Worm (Caenorhabditis elegans) whole organism, young adult: ENCODE data around the gene tsfm-1.

ENCODE experiments used
- B0019.2 ChIP-seq: fragments of 200-800 bp; sonication (Bioruptor generic); conservative IDR thresholded peaks from 2 replicates; pipeline ENCODE4 v1.3.6; 2022; ENCODE audit warnings: missing genetic modification reagents, missing genetic modification characterization, missing compliant biosample characterization
- B0035.1 ChIP-seq: sonication (generic microtip); optimal IDR thresholded peaks from 2 replicates; lab custom pipeline; 2016; ENCODE audit warnings: missing genetic modification characterization, mild to moderate bottlenecking, missing compliant biosample characterization, missing genotype, missing genetic modification reagents
- B0261.1 ChIP-seq: sonication (generic microtip); optimal IDR thresholded peaks from 2 replicates; lab custom pipeline; 2016; ENCODE audit warnings: mild to moderate bottlenecking, missing genetic modification characterization, moderate library complexity, missing compliant biosample characterization
- B0336.3 ChIP-seq: fragments of 200-800 bp; sonication (Bioruptor generic); IDR thresholded peaks from 2 replicates; pipeline ENCODE4 v1.3.6; 2022; ENCODE audit warnings: missing genetic modification characterization, missing compliant biosample characterization
- C17E4.6 ChIP-seq: fragments of 200-800 bp; sonication (Bioruptor generic); IDR thresholded peaks from 2 replicates; pipeline ENCODE4 v1.3.6; 2022; ENCODE audit warnings: missing genetic modification reagents, missing genetic modification characterization, missing compliant biosample characterization
- D2030.7 ChIP-seq: fragments of 200-800 bp; sonication (Bioruptor generic); IDR thresholded peaks from 2 replicates; pipeline ENCODE4 v1.3.6; 2022; ENCODE audit warnings: missing genetic modification reagents, missing genetic modification characterization, missing compliant biosample characterization
- F10E7.11 ChIP-seq: sonication (generic microtip); optimal IDR thresholded peaks from 2 replicates; lab custom pipeline; 2017; ENCODE audit warnings: mild to moderate bottlenecking, missing genetic modification characterization, moderate library complexity, missing compliant biosample characterization
- F23B12.7 ChIP-seq: sonication (generic microtip); optimal IDR thresholded peaks from 2 replicates; lab custom pipeline; 2017; ENCODE audit warnings: missing genetic modification characterization, mild to moderate bottlenecking, missing compliant biosample characterization, antibody characterized with exemption, moderate library complexity; ENCODE audit not compliant: insufficient read depth
- F37B4.10 ChIP-seq: fragments of 200-800 bp; sonication (Bioruptor generic); IDR thresholded peaks from 2 replicates; pipeline ENCODE4 v1.3.6; 2022; ENCODE audit warnings: missing genetic modification characterization, missing compliant biosample characterization
- F52B5.7 ChIP-seq: sonication (generic microtip); optimal IDR thresholded peaks from 2 replicates; lab custom pipeline; 2016; ENCODE audit warnings: mild to moderate bottlenecking, missing genetic modification characterization, missing compliant biosample characterization
- K11D2.4 ChIP-seq: fragments of 200-800 bp; sonication (Bioruptor generic); IDR thresholded peaks from 2 replicates; pipeline ENCODE4 v1.3.6; 2022; ENCODE audit warnings: missing genetic modification reagents, missing genetic modification characterization, missing compliant biosample characterization
- Y53G8AR.9 ChIP-seq: fragments of 200-800 bp; sonication (Bioruptor generic); conservative IDR thresholded peaks from 2 replicates; pipeline ENCODE4 v1.3.6; 2022; ENCODE audit warnings: missing genetic modification reagents, missing genetic modification characterization, missing compliant biosample characterization
- Y95B8A.8 ChIP-seq: fragments of 200-800 bp; sonication (Bioruptor generic); IDR thresholded peaks from 2 replicates; pipeline ENCODE4 v1.3.6; 2022; ENCODE audit warnings: missing genetic modification reagents, missing genetic modification characterization, missing compliant biosample characterization
- ZK185.1 ChIP-seq: sonication (generic microtip); optimal IDR thresholded peaks from 2 replicates; lab custom pipeline; 2016; ENCODE audit warnings: mild to moderate bottlenecking, missing genetic modification characterization, missing compliant biosample characterization; ENCODE audit not compliant: poor library complexity, severe bottlenecking
- ama-1 ChIP-seq, 3 experiments: fragments of 150-350 bp in 1 of 3; sonication (generic microtip) in 2 of 3; optimal IDR thresholded peaks; 2 replicates each; lab custom pipeline; 2014 to 2018; ENCODE audit warnings: missing biosample characterization in 2 of 3, missing genetic modification characterization in 2 of 3, missing genetic modification reagents in 2 of 3
- athp-1 ChIP-seq: sonication (generic microtip); optimal IDR thresholded peaks from 2 replicates; lab custom pipeline; 2017; ENCODE audit warnings: mild to moderate bottlenecking, missing genetic modification characterization, missing compliant biosample characterization
- attf-3 ChIP-seq: fragments of 200-800 bp; sonication (Bioruptor generic); conservative IDR thresholded peaks from 2 replicates; pipeline ENCODE4 v1.3.6; 2022; ENCODE audit warnings: missing genetic modification reagents, missing genetic modification characterization, missing compliant biosample characterization
- attf-6 ChIP-seq: fragments of 200-800 bp; sonication (Bioruptor generic); IDR thresholded peaks from 2 replicates; pipeline ENCODE4 v1.3.6; 2022; ENCODE audit warnings: missing genetic modification reagents, missing genetic modification characterization, missing compliant biosample characterization
- ccch-3 ChIP-seq: fragments of 200-800 bp; sonication (Bioruptor generic); optimal IDR thresholded peaks from 2 replicates; lab custom pipeline; 2018; ENCODE audit warnings: mild to moderate bottlenecking, missing genetic modification characterization, missing compliant biosample characterization
- ceh-58 ChIP-seq: fragments of 200-800 bp; sonication (Bioruptor generic); IDR thresholded peaks from 2 replicates; pipeline ENCODE4 v1.3.6; 2022; ENCODE audit warnings: missing genetic modification characterization, missing compliant biosample characterization
- die-1 ChIP-seq: sonication (generic microtip); optimal IDR thresholded peaks from 2 replicates; lab custom pipeline; 2016; ENCODE audit warnings: missing genotype, mild to moderate bottlenecking, missing genetic modification characterization, missing compliant biosample characterization
- efl-1 ChIP-seq: fragments of 150-350 bp; optimal IDR thresholded peaks from 2 replicates; lab custom pipeline; 2014; ENCODE audit warnings: missing biosample characterization, missing genetic modification reagents, missing genetic modification characterization
- egl-44 ChIP-seq: fragments of 200-800 bp; sonication (Bioruptor generic); IDR thresholded peaks from 2 replicates; pipeline ENCODE4 v1.3.6; 2022; ENCODE audit warnings: missing genetic modification reagents, missing genetic modification characterization, missing compliant biosample characterization
- egrh-3 ChIP-seq: fragments of 200-800 bp; sonication (Bioruptor generic); IDR thresholded peaks from 2 replicates; pipeline ENCODE4 v1.3.6; 2022; ENCODE audit warnings: missing genetic modification reagents, missing genetic modification characterization, missing compliant biosample characterization
- fkh-3 ChIP-seq: sonication (generic microtip); optimal IDR thresholded peaks from 2 replicates; lab custom pipeline; 2016; ENCODE audit warnings: mild to moderate bottlenecking, missing genetic modification characterization, missing compliant biosample characterization
- him-1 ChIP-seq: sonication (generic microtip); optimal IDR thresholded peaks from 2 replicates; lab custom pipeline; 2016; ENCODE audit warnings: missing genotype, missing genetic modification reagents, missing genetic modification characterization, missing compliant biosample characterization
- hlh-26 ChIP-seq: fragments of 200-800 bp; sonication (Bioruptor generic); conservative IDR thresholded peaks from 2 replicates; pipeline ENCODE4 v1.3.6; 2022; ENCODE audit warnings: missing genetic modification reagents, missing genetic modification characterization, missing compliant biosample characterization
- hmg-20 ChIP-seq: fragments of 200-800 bp; sonication (Bioruptor generic); IDR thresholded peaks from 2 replicates; pipeline ENCODE4 v1.3.6; 2022; ENCODE audit warnings: missing genetic modification reagents, missing genetic modification characterization, missing compliant biosample characterization
- lag-1 ChIP-seq: fragments of 200-800 bp; sonication (Bioruptor generic); IDR thresholded peaks from 2 replicates; pipeline ENCODE4 v1.3.6; 2022; ENCODE audit warnings: missing genetic modification reagents, missing genetic modification characterization, missing compliant biosample characterization
- let-526 ChIP-seq: fragments of 200-800 bp; sonication (Bioruptor generic); IDR thresholded peaks from 2 replicates; pipeline ENCODE4 v1.3.6; 2022; ENCODE audit warnings: missing genetic modification reagents, missing genetic modification characterization, missing compliant biosample characterization
- let-607 ChIP-seq, 2 experiments: fragments of 200-800 bp in 1 of 2; sonication (Bioruptor generic) in 1 of 2; sonication (generic microtip) in 1 of 2; optimal IDR thresholded peaks; 2 replicates each; lab custom pipeline; 2016 to 2018; ENCODE audit warnings: mild to moderate bottlenecking in 2 of 2, missing compliant biosample characterization in 2 of 2, missing genetic modification characterization in 2 of 2, moderate library complexity in 2 of 2, missing genotype in 1 of 2
- lin-26 ChIP-seq: fragments of 200-800 bp; sonication (Bioruptor generic); IDR thresholded peaks from 2 replicates; pipeline ENCODE4 v1.3.6; 2022; ENCODE audit warnings: missing genetic modification reagents, missing genetic modification characterization, missing compliant biosample characterization
- lir-1 ChIP-seq: fragments of 200-800 bp; sonication (Bioruptor generic); conservative IDR thresholded peaks from 2 replicates; pipeline ENCODE4 v1.3.6; 2022; ENCODE audit warnings: missing genetic modification reagents, missing genetic modification characterization, missing compliant biosample characterization
- madf-10 ChIP-seq: sonication (generic microtip); optimal IDR thresholded peaks from 2 replicates; lab custom pipeline; 2016; ENCODE audit warnings: mild to moderate bottlenecking, missing genetic modification characterization, missing compliant biosample characterization
- madf-8 ChIP-seq: fragments of 200-800 bp; sonication (Bioruptor generic); conservative IDR thresholded peaks from 2 replicates; pipeline ENCODE4 v1.3.6; 2022; ENCODE audit warnings: missing genetic modification reagents, missing genetic modification characterization, missing compliant biosample characterization
- nhr-120 ChIP-seq: fragments of 200-800 bp; sonication (Bioruptor generic); IDR thresholded peaks from 2 replicates; pipeline ENCODE4 v1.3.6; 2022; ENCODE audit warnings: missing genetic modification characterization, missing compliant biosample characterization
- nhr-27 ChIP-seq: fragments of 200-800 bp; sonication (Bioruptor generic); optimal IDR thresholded peaks from 2 replicates; lab custom pipeline; 2018; ENCODE audit warnings: mild to moderate bottlenecking, missing genetic modification characterization, moderate library complexity, missing compliant biosample characterization
- pbrm-1 ChIP-seq: fragments of 200-800 bp; sonication (Bioruptor generic); IDR thresholded peaks from 2 replicates; pipeline ENCODE4 v1.3.6; 2022; ENCODE audit warnings: missing genetic modification reagents, missing genetic modification characterization, missing compliant biosample characterization
- rec-8 ChIP-seq, 2 experiments: sonication (generic microtip); optimal IDR thresholded peaks; 2 replicates each; lab custom pipeline; 2016; ENCODE audit warnings: mild to moderate bottlenecking in 2 of 2, missing genetic modification characterization in 2 of 2, missing genetic modification reagents in 2 of 2, missing genotype in 2 of 2, missing biosample characterization in 1 of 2, missing compliant biosample characterization in 1 of 2, moderate library complexity in 1 of 2
- sdz-38 ChIP-seq: sonication (generic microtip); optimal IDR thresholded peaks from 2 replicates; lab custom pipeline; 2016; ENCODE audit warnings: missing genotype, missing genetic modification characterization, missing compliant biosample characterization
- snpc-4 ChIP-seq, 5 experiments: fragments of 150-350 bp in 1 of 5; sonication (generic microtip) in 4 of 5; optimal IDR thresholded peaks; 2 replicates each; lab custom pipeline; 2014 to 2018; ENCODE audit warnings: missing genetic modification characterization in 5 of 5, missing biosample characterization in 3 of 5, antibody characterized with exemption in 2 of 5, mild to moderate bottlenecking in 2 of 5, missing compliant biosample characterization in 2 of 5, missing genotype in 2 of 5, moderate library complexity in 2 of 5, missing genetic modification reagents in 1 of 5
- tbp1 ChIP-seq: fragments of 200-800 bp; sonication (Bioruptor generic); optimal IDR thresholded peaks from 2 replicates; lab custom pipeline; 2018; ENCODE audit warnings: mild to moderate bottlenecking, missing genetic modification characterization, missing compliant biosample characterization
- zim-3 ChIP-seq: sonication (generic microtip); optimal IDR thresholded peaks from 2 replicates; lab custom pipeline; 2017; ENCODE audit warnings: mild to moderate bottlenecking, missing genetic modification characterization, moderate library complexity, missing compliant biosample characterization
- ztf-22 ChIP-seq: fragments of 200-800 bp; sonication (Bioruptor generic); optimal IDR thresholded peaks from 2 replicates; lab custom pipeline; 2018; ENCODE audit warnings: mild to moderate bottlenecking, missing genetic modification characterization, moderate library complexity, missing compliant biosample characterization
- ztf-26 ChIP-seq: sonication (generic microtip); optimal IDR thresholded peaks from 2 replicates; lab custom pipeline; 2017; ENCODE audit warnings: missing genetic modification characterization, missing compliant biosample characterization
- ztf-28 ChIP-seq: fragments of 200-800 bp; sonication (Bioruptor generic); IDR thresholded peaks from 2 replicates; pipeline ENCODE4 v1.3.6; 2022; ENCODE audit warnings: missing genetic modification reagents, missing genetic modification characterization, missing compliant biosample characterization
- ztf-3 ChIP-seq: fragments of 200-800 bp; sonication (Bioruptor generic); optimal IDR thresholded peaks from 2 replicates; lab custom pipeline; 2018; ENCODE audit warnings: mild to moderate bottlenecking, missing genetic modification characterization, missing compliant biosample characterization

The tsfm-1 gene

DNA sequence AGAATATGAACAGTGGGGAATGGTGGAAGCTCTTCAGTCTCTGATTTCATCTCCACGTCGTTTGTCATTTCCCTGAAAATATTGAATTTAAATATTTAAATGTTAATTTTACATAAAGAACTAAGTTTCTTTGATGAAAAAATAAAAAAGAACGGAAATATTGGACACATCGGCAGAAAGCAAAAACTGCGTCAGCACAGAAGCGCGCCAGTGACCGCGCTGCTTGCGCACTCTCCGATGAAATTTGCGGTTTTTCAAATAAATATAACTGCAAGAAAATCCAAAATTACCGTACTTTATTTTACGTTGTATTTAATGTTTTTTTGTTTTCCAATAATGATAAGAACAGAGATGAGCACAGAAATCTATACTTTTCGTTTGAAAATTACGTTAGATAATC is 20.2 kb upstream of the tsfm-1 start, which contains the start of the genes srpa-68 and srh-16 (continued):
- TF ChIP-seq K11D2.4 (peak; percentile 74; the same call in 1 of the 2 replicates), ama-1 (optimal IDR thresholded peaks at IDR 0.05; lab: Kevin White, UChicago) (no peak), ama-1 (GFP tag; optimal IDR thresholded peaks at IDR 0.05; lab: Kevin White, UChicago) (no peak), efl-1 (peak; percentile 87), B0336.3 (GFP tag; lab: Robert Waterston, UW) (peak; percentile 78), let-607 (tag; optimal IDR thresholded peaks at IDR 0.05; lab: Kevin White, UChicago) (peak; percentile 82 to 94), F52B5.7 (tag; lab: Kevin White, UChicago) (no peak), B0261.1 (tag; lab: Kevin White, UChicago) (peak; percentile 11), attf-3 (peak; percentile 80), ztf-28 (no peak), ZK185.1 (tag; lab: Kevin White, UChicago) (peak; percentile 66), Y95B8A.8 (GFP tag; lab: Robert Waterston, UW) (no peak), fkh-3 (tag; lab: Kevin White, UChicago) (no peak), hlh-26 (GFP tag; lab: Robert Waterston, UW) (no peak), athp-1 (no peak), B0035.1 (tag; lab: Kevin White, UChicago) (no peak), B0019.2 (GFP tag; lab: Robert Waterston, UW) (no peak), die-1 (tag; lab: Kevin White, UChicago) (peak; percentile 23), egrh-3 (GFP tag; lab: Robert Waterston, UW) (0 out of 2 replicates have a peak, but pooled peaks have one; percentile 31), tbp1 (peak; percentile 67), madf-10 (peak; percentile 58), nhr-120 (GFP tag; lab: Robert Waterston, UW) (no peak), ccch-3 (no peak), madf-8 (GFP tag; lab: Robert Waterston, UW) (no peak; the same call in 1 of the 2 replicates), ceh-58 (GFP tag; lab: Robert Waterston, UW) (no peak), lag-1 (GFP tag; lab: Robert Waterston, UW) (no peak), him-1 (tag; lab: Kevin White, UChicago) (peak; percentile 73), C17E4.6 (GFP tag; lab: Robert Waterston, UW) (peak; percentile 74; the same call in 1 of the 2 replicates), F23B12.7 (peak; percentile 82), Y53G8AR.9 (GFP tag; lab: Robert Waterston, UW) (peak; percentile 94), lir-1 (GFP tag; lab: Robert Waterston, UW) (0 out of 2 replicates have a peak, but pooled peaks have one; percentile 41), D2030.7 (GFP tag; lab: Robert Waterston, UW) (peak; percentile 52; the same call in 1 of the 2 replicates), zim-3 (tag; lab: Kevin White, UChicago) (no peak), lin-26 (GFP tag; lab: Robert Waterston, UW) (no peak), snpc-4 (GFP tag; optimal IDR thresholded peaks at IDR 0.05; lab: Kevin White, UChicago) (peak; percentile 60), snpc-4 (tag; optimal IDR thresholded peaks at IDR 0.05; lab: Kevin White, UChicago) (peak; percentile 48 to 75 (median 64)), egl-44 (GFP tag; lab: Robert Waterston, UW) (no peak), nhr-27 (tag; lab: Kevin White, UChicago) (no peak), F10E7.11 (no peak), hmg-20 (GFP tag; lab: Robert Waterston, UW) (peak; percentile 87), ztf-26 (tag; lab: Kevin White, UChicago) (peak; percentile 59), sdz-38 (tag; lab: Kevin White, UChicago) (no peak), F37B4.10 (no peak), pbrm-1 (peak; percentile 88), rec-8 (tag; optimal IDR thresholded peaks at IDR 0.05; lab: Kevin White, UChicago) (peak in 1 of 2 experiments; percentile 30), ztf-22 (GFP tag; lab: Kevin White, UChicago) (no peak), let-526 (no peak), ztf-3 (GFP tag; lab: Kevin White, UChicago) (no peak), attf-6 (GFP tag; lab: Robert Waterston, UW) (0 out of 2 replicates have a peak, but pooled peaks have one; percentile 34)
